Fruit fly (Drosophila melanogaster): ENCODE results near the gene Phlpp.

The Phlpp gene

dm6 chr2L:19036105-19036714 is 22.7 kb upstream of the Phlpp start (continued):
- TF ChIP-seq CG7786 (GFP tag; optimal IDR thresholded peaks at IDR 0.05) (no peak), HmgD (GFP tag; optimal IDR thresholded peaks at IDR 0.05) (no peak), pita (GFP tag; optimal IDR thresholded peaks at IDR 0.05) (no peak), CoRest (tag; optimal IDR thresholded peaks at IDR 0.05) (peak; percentile 49), CG34224 (GFP tag; IDR thresholded peaks at IDR 0.05; ENCODE audit: partially characterized antibody) (no peak), CG4282 (GFP tag; optimal IDR thresholded peaks at IDR 0.05) (no peak), CG2678 (tag; optimal IDR thresholded peaks at IDR 0.05) (peak; percentile 58), z (GFP tag; IDR thresholded peaks at IDR 0.05) (no peak), sens-2 (GFP tag; IDR thresholded peaks at IDR 0.05) (no peak), phol (tag; optimal IDR thresholded peaks at IDR 0.05) (no peak), CrebB (tag; optimal IDR thresholded peaks at IDR 0.05) (no peak), CG7357 (GFP tag; IDR thresholded peaks at IDR 0.05) (no peak), hbn (GFP tag; IDR thresholded peaks at IDR 0.05; ENCODE audit: partially characterized antibody) (no peak), CG6175 (GFP tag; IDR thresholded peaks at IDR 0.05) (0 out of 3 replicates have a peak, but pooled peaks have one; percentile 21), CG18619 (GFP tag; optimal IDR thresholded peaks at IDR 0.05) (peak; percentile 11), Ets65A (GFP tag) (no peak), ro (GFP tag; IDR thresholded peaks at IDR 0.05) (no peak), D19B (GFP tag; optimal IDR thresholded peaks at IDR 0.05) (no peak), kni (GFP tag; optimal IDR thresholded peaks at IDR 0.05) (no peak), CG16779 (GFP tag; IDR thresholded peaks at IDR 0.05) (no peak), Dbx (GFP tag; IDR thresholded peaks at IDR 0.05) (peak; percentile 39; the same call in 1 of the 3 replicates), CG2120 (GFP tag; optimal IDR thresholded peaks at IDR 0.05) (peak; percentile 39), Ptx1 (GFP tag; IDR thresholded peaks at IDR 0.05) (no peak), CG10959 (GFP tag; IDR thresholded peaks at IDR 0.05) (no peak), NFAT (GFP tag; IDR thresholded peaks at IDR 0.05) (0 out of 2 replicates have a peak, but pooled peaks have one; percentile 14), NC2β (GFP tag; optimal IDR thresholded peaks at IDR 0.05) (no peak), lilli (GFP tag; optimal IDR thresholded peaks at IDR 0.05) (peak; percentile 26), Nf-YB (GFP tag; optimal IDR thresholded peaks at IDR 0.05) (no peak), esg (GFP tag; conservative IDR thresholded peaks at IDR 0.05) (no peak), pzg (GFP tag; optimal IDR thresholded peaks at IDR 0.05) (no peak), CG7556 (GFP tag; optimal IDR thresholded peaks at IDR 0.05) (peak; percentile 49), CG17361 (GFP tag; IDR thresholded peaks at IDR 0.05) (0 out of 3 replicates have a peak, but pooled peaks have one; percentile 25), btn (GFP tag; optimal IDR thresholded peaks at IDR 0.05) (no peak), Hsf (GFP tag; optimal IDR thresholded peaks at IDR 0.05) (no peak), tna (GFP tag; IDR thresholded peaks at IDR 0.05; ENCODE audit: partially characterized antibody) (0 out of 2 replicates have a peak, but pooled peaks have one; percentile 15), CG15514 (GFP tag; optimal IDR thresholded peaks at IDR 0.05) (no peak), scrt (GFP tag; optimal IDR thresholded peaks at IDR 0.05) (no peak), CG13424 (tag; optimal IDR thresholded peaks at IDR 0.05) (peak; percentile 11), sc (optimal IDR thresholded peaks at IDR 0.05) (no peak), sc (GFP tag; optimal IDR thresholded peaks at IDR 0.05) (no peak), CG14441 (GFP tag; IDR thresholded peaks at IDR 0.05) (no peak), cwo (GFP tag; optimal IDR thresholded peaks at IDR 0.05) (peak; percentile 14), CG11085 (GFP tag; IDR thresholded peaks at IDR 0.05) (no peak), bcd (GFP tag; optimal IDR thresholded peaks at IDR 0.05) (peak; percentile 7), dmrt99B (tag; optimal IDR thresholded peaks at IDR 0.05) (peak; percentile 4), gce (GFP tag; IDR thresholded peaks at IDR 0.05) (no peak), sisA (GFP tag; IDR thresholded peaks at IDR 0.05) (no peak), amos (GFP tag; IDR thresholded peaks at IDR 0.05; ENCODE audit: partially characterized antibody) (no peak; the same call in 1 of the 2 replicates), CG9727 (GFP tag; optimal IDR thresholded peaks at IDR 0.05) (peak; percentile 22), CG12659 (GFP tag; optimal IDR thresholded peaks at IDR 0.05) (peak; percentile 2)

All from whole organism, embryonic.